Worm (Caenorhabditis elegans) whole organism, L4 larva: ENCODE results near the gene gfat-1.
"Not testable (repeated sequence)": the region's sequence is repeated elsewhere in the genome, so short reads cannot be mapped to it uniquely, and the experiment has no call there.

Experiments
- F10B5.3 ChIP-seq: sonication (generic microtip); optimal IDR thresholded peaks from 2 replicates; lab custom pipeline; 2016; ENCODE audit warnings: mild to moderate bottlenecking, missing genetic modification characterization, missing compliant biosample characterization
- F37D6.2 ChIP-seq: sonication (generic microtip); optimal IDR thresholded peaks from 2 replicates; lab custom pipeline; 2016; ENCODE audit warnings: mild to moderate bottlenecking, missing genetic modification characterization, missing compliant biosample characterization
- F44E2.7 ChIP-seq: fragments of 200-800 bp; sonication (Bioruptor generic); IDR thresholded peaks from 2 replicates; pipeline ENCODE4 v2.1.2; 2022; ENCODE audit warnings: missing genetic modification characterization, missing compliant biosample characterization
- T20F7.1 ChIP-seq: fragments of 200-800 bp; sonication (Bioruptor generic); optimal IDR thresholded peaks from 2 replicates; lab custom pipeline; 2018; ENCODE audit warnings: mild to moderate bottlenecking, missing genetic modification characterization, missing compliant biosample characterization
- T26A8.4 ChIP-seq: fragments of 200-800 bp; sonication (Bioruptor generic); IDR thresholded peaks from 2 replicates; pipeline ENCODE4 v1.3.6; 2022; ENCODE audit warnings: missing genetic modification characterization, missing compliant biosample characterization
- Y5F2A.4 ChIP-seq: fragments of 200-800 bp; sonication (Bioruptor generic); optimal IDR thresholded peaks from 2 replicates; lab custom pipeline; 2018; ENCODE audit warnings: mild to moderate bottlenecking, missing genetic modification characterization, missing compliant biosample characterization
- Y75B8A.6 ChIP-seq: fragments of 200-800 bp; sonication (Bioruptor generic); IDR thresholded peaks from 2 replicates; pipeline ENCODE4 v1.3.6; 2022; ENCODE audit warnings: missing genetic modification reagents, missing genetic modification characterization, missing compliant biosample characterization
- ZK546.5 ChIP-seq, 2 experiments: sonication (generic microtip); optimal IDR thresholded peaks; 2 replicates each; lab custom pipeline; 2017; ENCODE audit warnings: missing biosample characterization in 2 of 2, missing genetic modification characterization in 2 of 2
- attf-4 ChIP-seq: sonication (generic microtip); optimal IDR thresholded peaks from 3 replicates; lab custom pipeline; 2017; ENCODE audit warnings: missing biosample characterization, missing genetic modification characterization
- ceh-82 ChIP-seq: sonication (generic microtip); optimal IDR thresholded peaks from 2 replicates; lab custom pipeline; 2017; ENCODE audit warnings: missing biosample characterization, missing genetic modification characterization
- cey-2 ChIP-seq: sonication (generic microtip); optimal IDR thresholded peaks from 3 replicates; lab custom pipeline; 2017; ENCODE audit warnings: missing genetic modification characterization, mild to moderate bottlenecking, missing compliant biosample characterization, antibody characterized with exemption, borderline replicate concordance; ENCODE audit not compliant: insufficient read depth
- ctbp-1 ChIP-seq: fragments of 200-800 bp; sonication (Bioruptor generic); IDR thresholded peaks from 2 replicates; pipeline ENCODE4 v1.3.6; 2022; ENCODE audit warnings: missing genetic modification reagents, missing genetic modification characterization, missing compliant biosample characterization
- dmd-8 ChIP-seq: fragments of 200-800 bp; sonication (Bioruptor generic); IDR thresholded peaks from 2 replicates; pipeline ENCODE4 v1.3.6; 2022; ENCODE audit warnings: missing genetic modification characterization, missing compliant biosample characterization
- dpl-1 ChIP-seq: fragments of 150-350 bp; optimal IDR thresholded peaks from 2 replicates; lab custom pipeline; 2014; ENCODE audit warnings: missing biosample characterization, missing genetic modification reagents, missing genetic modification characterization
- egl-43 ChIP-seq: fragments of 200-800 bp; sonication (Bioruptor generic); IDR thresholded peaks from 2 replicates; pipeline ENCODE4 v1.3.6; 2022; ENCODE audit warnings: missing genetic modification reagents, missing genetic modification characterization, missing compliant biosample characterization
- lim-7 ChIP-seq: fragments of 200-800 bp; sonication (Bioruptor generic); IDR thresholded peaks from 2 replicates; pipeline ENCODE4 v1.3.6; 2022; ENCODE audit warnings: missing genetic modification characterization, missing compliant biosample characterization
- lin-13 ChIP-seq: fragments of 150-350 bp; optimal IDR thresholded peaks from 2 replicates; lab custom pipeline; 2014; ENCODE audit warnings: missing biosample characterization, missing genetic modification reagents, missing genetic modification characterization
- lin-38 ChIP-seq: fragments of 200-800 bp; sonication (Bioruptor generic); IDR thresholded peaks from 2 replicates; pipeline ENCODE4 v1.3.6; 2022; ENCODE audit warnings: missing genetic modification reagents, missing genetic modification characterization, missing compliant biosample characterization
- lin-39 ChIP-seq: fragments of 150-350 bp; optimal IDR thresholded peaks from 2 replicates; lab custom pipeline; 2014; ENCODE audit warnings: missing biosample characterization, missing genetic modification reagents, missing genetic modification characterization
- madf-5 ChIP-seq, 2 experiments: fragments of 200-800 bp; sonication (Bioruptor generic); IDR thresholded peaks; 2 replicates each; pipeline ENCODE4 v1.3.6; 2022; ENCODE audit warnings: missing compliant biosample characterization in 2 of 2, missing genetic modification characterization in 2 of 2
- mxl-2 ChIP-seq: fragments of 200-800 bp; sonication (Bioruptor generic); conservative IDR thresholded peaks from 2 replicates; pipeline ENCODE4 v1.3.6; 2022; ENCODE audit warnings: missing genetic modification reagents, missing genetic modification characterization, missing compliant biosample characterization
- nhr-10 ChIP-seq: fragments of 150-350 bp; optimal IDR thresholded peaks from 2 replicates; lab custom pipeline; 2014; ENCODE audit warnings: missing biosample characterization, missing genetic modification characterization
- nhr-102 ChIP-seq: sonication (generic microtip); optimal IDR thresholded peaks from 2 replicates; lab custom pipeline; 2016; ENCODE audit warnings: mild to moderate bottlenecking, missing genetic modification characterization, moderate library complexity, missing compliant biosample characterization
- nhr-11 ChIP-seq: fragments of 150-350 bp; optimal IDR thresholded peaks from 2 replicates; lab custom pipeline; 2014; ENCODE audit warnings: missing biosample characterization, missing genetic modification characterization
- nhr-237 ChIP-seq: sonication (generic microtip); optimal IDR thresholded peaks from 2 replicates; lab custom pipeline; 2017; ENCODE audit warnings: missing biosample characterization, missing genetic modification characterization
- nhr-25 ChIP-seq: sonication (generic microtip); optimal IDR thresholded peaks from 2 replicates; lab custom pipeline; 2017; ENCODE audit warnings: missing genetic modification characterization, mild to moderate bottlenecking, missing compliant biosample characterization, antibody characterized with exemption, moderate library complexity, borderline replicate concordance; ENCODE audit not compliant: insufficient read depth
- nhr-28 ChIP-seq: fragments of 150-350 bp; optimal IDR thresholded peaks from 2 replicates; lab custom pipeline; 2014; ENCODE audit warnings: missing biosample characterization, missing genetic modification characterization
- nhr-42 ChIP-seq: fragments of 200-800 bp; sonication (Bioruptor generic); IDR thresholded peaks from 2 replicates; pipeline ENCODE4 v1.3.6; 2022; ENCODE audit warnings: missing genetic modification characterization, missing compliant biosample characterization
- nhr-77 ChIP-seq: fragments of 150-350 bp; optimal IDR thresholded peaks from 2 replicates; lab custom pipeline; 2014; ENCODE audit warnings: missing biosample characterization, missing genetic modification characterization
- php-3 ChIP-seq: fragments of 200-800 bp; sonication (Bioruptor generic); IDR thresholded peaks from 2 replicates; pipeline ENCODE4 v1.3.6; 2022; ENCODE audit warnings: missing genetic modification reagents, missing genetic modification characterization, missing compliant biosample characterization
- pqm-1 ChIP-seq: sonication (generic microtip); optimal IDR thresholded peaks from 2 replicates; lab custom pipeline; 2017; ENCODE audit warnings: missing biosample characterization, missing genetic modification characterization
- rbr-2 ChIP-seq: sonication (generic microtip); optimal IDR thresholded peaks from 2 replicates; lab custom pipeline; 2016; ENCODE audit warnings: missing genotype, missing genetic modification characterization, missing compliant biosample characterization
- sdz-12 ChIP-seq: fragments of 200-800 bp; sonication (Bioruptor generic); optimal IDR thresholded peaks from 2 replicates; lab custom pipeline; 2018; ENCODE audit warnings: mild to moderate bottlenecking, missing genetic modification characterization, missing compliant biosample characterization
- set-16 ChIP-seq: fragments of 200-800 bp; sonication (Bioruptor generic); IDR thresholded peaks from 2 replicates; pipeline ENCODE4 v1.3.6; 2022; ENCODE audit warnings: missing genetic modification reagents, missing genetic modification characterization, missing compliant biosample characterization
- skn-1 ChIP-seq: fragments of 150-350 bp; optimal IDR thresholded peaks from 2 replicates; lab custom pipeline; 2014; ENCODE audit warnings: missing biosample characterization, missing genetic modification characterization
- snpc-1.2 ChIP-seq: fragments of 200-800 bp; sonication (Bioruptor generic); IDR thresholded peaks from 2 replicates; pipeline ENCODE4 v1.3.6; 2022; ENCODE audit warnings: missing genetic modification reagents, missing genetic modification characterization, missing compliant biosample characterization
- spr-3 ChIP-seq: fragments of 200-800 bp; sonication (Bioruptor generic); optimal IDR thresholded peaks from 2 replicates; lab custom pipeline; 2018; ENCODE audit warnings: mild to moderate bottlenecking, missing genetic modification characterization, missing compliant biosample characterization
- tag-97 ChIP-seq: fragments of 200-800 bp; sonication (Bioruptor generic); IDR thresholded peaks from 2 replicates; pipeline ENCODE4 v1.3.6; 2022; ENCODE audit warnings: missing genetic modification characterization, missing compliant biosample characterization
- unc-62 ChIP-seq, 3 experiments: fragments of 150-350 bp in 1 of 3; sonication (generic microtip); optimal IDR thresholded peaks in 2 of 3; peaks in 1 of 3; 1 replicate in 1 of 3; 2 replicates in 2 of 3; lab custom pipeline; 2014 to 2017; ENCODE audit warnings: missing biosample characterization in 3 of 3, missing genetic modification characterization in 3 of 3, missing genetic modification reagents in 3 of 3, missing genotype in 1 of 3
- zag-1 ChIP-seq: fragments of 150-350 bp; optimal IDR thresholded peaks from 2 replicates; lab custom pipeline; 2014; ENCODE audit warnings: missing biosample characterization, missing genetic modification characterization
- zfp-3 ChIP-seq: fragments of 200-800 bp; sonication (Bioruptor generic); conservative IDR thresholded peaks from 2 replicates; pipeline ENCODE4 v1.3.6; 2022; ENCODE audit warnings: missing genetic modification reagents, missing genetic modification characterization, missing compliant biosample characterization

Gene gfat-1

ce11 chrII:11564127-11564526 lies 31.1 kb downstream of the gfat-1 start, which contains the start of gene F54D5.15:
TSS of gene F54D5.15 (minus strand) at chrII:11564227.
- TF ChIP-seq F44E2.7 (GFP tag; lab: Robert Waterston, UW): no peak
- no peak for TF ChIP-seq T20F7.1 (GFP tag; lab: Kevin White, UChicago)
- TF ChIP-seq, all 104 proteins: peak for 0

DNA sequence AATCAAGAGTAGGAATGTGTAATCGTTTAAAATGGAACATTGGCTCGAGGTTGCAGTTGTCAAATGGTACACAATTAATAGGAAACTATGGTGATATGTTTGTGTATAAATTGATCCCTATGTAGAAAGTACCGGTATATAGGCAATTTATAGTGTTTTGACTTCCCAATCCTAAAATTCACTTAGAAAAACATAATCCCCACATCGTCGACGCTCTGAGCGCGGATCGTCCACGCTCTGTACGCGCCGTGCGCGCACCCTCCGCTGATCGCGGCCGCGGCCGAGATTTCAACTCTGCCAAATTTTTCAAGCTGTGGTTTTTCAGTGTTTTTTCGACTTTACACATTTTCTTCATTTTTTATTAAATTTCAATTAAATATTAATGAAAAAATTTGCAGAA lies 38.9 kb downstream of the gfat-1 start, which contains the start of gene F54D5.17:
TSS of gene F54D5.17 (plus strand) at position 301 of the 400 bp plus-strand sequence.
- TF ChIP-seq ctbp-1 (GFP tag; lab: Robert Waterston, UW): no peak
- no peak for TF ChIP-seq nhr-28 (tag; lab: Kevin White, UChicago)
- no peak for TF ChIP-seq Y75B8A.6 (GFP tag; lab: Robert Waterston, UW)
- peak; percentile 15; the same call in 1 of the 2 replicates for TF ChIP-seq set-16 (GFP tag; lab: Robert Waterston, UW)
- no peak for TF ChIP-seq egl-43 (GFP tag; lab: Robert Waterston, UW)
- no peak for TF ChIP-seq nhr-102 (tag; lab: Kevin White, UChicago)

ce11 chrII:11555634-11556033 lies 39.6 kb downstream of the gfat-1 start, which contains the start of gene F54D5.24:
TSS of gene F54D5.24 (plus strand) at chrII:11555949.
- TF ChIP-seq nhr-11 (tag; lab: Kevin White, UChicago) (no peak), nhr-102 (tag; lab: Kevin White, UChicago) (no peak), sdz-12 (GFP tag; lab: Kevin White, UChicago) (no peak), lim-7 (GFP tag; lab: Robert Waterston, UW) (no peak), Y5F2A.4 (no peak), pqm-1 (tag; lab: Kevin White, UChicago) (no peak), madf-5 (GFP tag; IDR thresholded peaks at IDR 0.05; lab: Robert Waterston, UW) (no peak), nhr-10 (tag; lab: Kevin White, UChicago) (no peak), lin-39 (no peak)

DNA sequence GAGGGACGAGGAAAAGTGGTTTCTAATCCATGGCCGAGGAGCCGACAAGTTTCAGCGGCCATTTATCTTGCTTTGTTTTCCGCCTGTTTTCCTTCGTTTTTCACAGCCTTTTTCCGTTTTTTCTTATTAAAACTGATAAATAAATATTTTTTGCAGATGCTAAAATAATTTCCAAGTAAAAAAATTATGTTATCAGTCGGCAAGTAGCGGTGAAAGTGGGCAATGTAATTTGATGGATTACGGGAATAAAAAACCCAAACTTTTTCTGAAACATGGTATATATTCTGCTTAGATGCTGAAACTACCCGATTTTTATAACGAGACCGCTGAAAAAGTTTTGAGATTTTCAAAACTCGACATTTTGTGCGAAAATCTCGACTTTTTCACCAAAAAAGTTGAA lies 43.2 kb downstream of the gfat-1 start, which contains the start of gene dhgd-1:
TSS of gene dhgd-1 (minus strand) at position 101 of the 400 bp plus-strand sequence.
- TF ChIP-seq cey-2, nhr-77, pqm-1 (tag; lab: Kevin White, UChicago): not testable (repeated sequence)
- TF ChIP-seq, all 104 proteins: peak for 0; not testable (repeated sequence) for 104

ce11 chrII:11547254-11547687 lies 47.9 kb downstream of the gfat-1 start, which contains the start of gene F54D5.7:
TSS of gene F54D5.7 (plus strand) at chrII:11547517.
- TF ChIP-seq nhr-237: no peak
- no peak for TF ChIP-seq skn-1 (tag; lab: Kevin White, UChicago)
- no peak for TF ChIP-seq F37D6.2 (tag; lab: Kevin White, UChicago)
- no peak for TF ChIP-seq zag-1 (tag; lab: Kevin White, UChicago)
- TF ChIP-seq tag-97 (GFP tag; lab: Robert Waterston, UW): no peak
- peak; percentile 54; the same call in 1 of the 2 replicates for TF ChIP-seq dmd-8
- peak; percentile 79 for TF ChIP-seq egl-43 (GFP tag; lab: Robert Waterston, UW)
- TF ChIP-seq nhr-25 (tag; lab: Kevin White, UChicago): peak; percentile 43
- peak; percentile 81 for TF ChIP-seq lin-13
- no peak for TF ChIP-seq F10B5.3
- no peak; the same call in 1 of the 2 replicates for TF ChIP-seq php-3 (GFP tag; lab: Robert Waterston, UW)
- peak; percentile 70 for TF ChIP-seq ctbp-1 (GFP tag; lab: Robert Waterston, UW)
- peak; percentile 82 for TF ChIP-seq T26A8.4
- peak in 1 of 2 experiments; percentile 9 for TF ChIP-seq unc-62 (GFP tag; optimal IDR thresholded peaks at IDR 0.05 in 1 of 2; lab: Kevin White, UChicago)
- TF ChIP-seq unc-62 (tag; optimal IDR thresholded peaks at IDR 0.05; lab: Kevin White, UChicago): no peak
- peak; percentile 81 for TF ChIP-seq snpc-1.2 (GFP tag; lab: Robert Waterston, UW)
- TF ChIP-seq ceh-82 (tag; lab: Kevin White, UChicago): no peak
- peak; percentile 28 for TF ChIP-seq rbr-2 (tag; lab: Kevin White, UChicago)
- peak; percentile 56 for TF ChIP-seq spr-3 (GFP tag; lab: Kevin White, UChicago)
- TF ChIP-seq nhr-28 (tag; lab: Kevin White, UChicago): peak; percentile 47
- TF ChIP-seq dpl-1 (GFP tag; lab: Kevin White, UChicago): peak; percentile 49
- no peak for TF ChIP-seq attf-4 (tag; lab: Kevin White, UChicago)
- TF ChIP-seq T20F7.1 (GFP tag; lab: Kevin White, UChicago): peak; percentile 75
- no peak for TF ChIP-seq ZK546.5 (tag; optimal IDR thresholded peaks at IDR 0.05; lab: Kevin White, UChicago)
- TF ChIP-seq mxl-2 (GFP tag; lab: Robert Waterston, UW): peak; percentile 65; the same call in 1 of the 2 replicates
- TF ChIP-seq zfp-3 (GFP tag; lab: Robert Waterston, UW): peak; percentile 92
- peak; percentile 68; the same call in 1 of the 2 replicates for TF ChIP-seq nhr-42 (GFP tag; lab: Robert Waterston, UW)
- TF ChIP-seq Y5F2A.4: no peak
- TF ChIP-seq lin-38 (GFP tag; lab: Robert Waterston, UW): peak; percentile 81
- 0 out of 4 replicates have a peak, but pooled peaks of 1 of the 2 experiments have one; percentile 7 for TF ChIP-seq madf-5 (GFP tag; IDR thresholded peaks at IDR 0.05; lab: Robert Waterston, UW)
